Fruit fly (Drosophila melanogaster): ENCODE measurements around the gene CG32036.

The CG32036 gene

DNA sequence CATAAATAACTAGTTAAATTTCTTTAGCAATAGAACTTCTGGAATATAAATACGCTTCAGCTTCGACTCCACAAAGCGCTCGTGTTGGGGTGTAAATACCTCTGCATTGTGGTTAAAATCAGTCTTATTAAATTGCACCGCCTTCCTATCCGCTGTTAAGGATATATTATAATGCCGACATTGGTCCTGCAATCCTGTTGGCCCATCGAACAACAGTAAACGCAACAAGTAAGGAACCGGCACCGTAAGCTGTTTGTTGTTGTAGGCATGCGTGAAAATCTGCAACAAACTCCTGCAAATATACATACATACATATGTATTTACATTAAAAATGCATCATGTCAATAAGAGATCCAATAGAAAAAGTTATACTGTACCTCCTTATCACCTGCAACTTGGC, 32.6 kb downstream of the CG32036 start:
- TF ChIP-seq CG14711 (tag; optimal IDR thresholded peaks at IDR 0.05) (no peak), CG7101 (tag; optimal IDR thresholded peaks at IDR 0.05) (no peak), CG7045 (GFP tag; optimal IDR thresholded peaks at IDR 0.05) (no peak), tj (GFP tag; optimal IDR thresholded peaks at IDR 0.05) (no peak), Clk (GFP tag; optimal IDR thresholded peaks at IDR 0.05) (no peak), cic (GFP tag; optimal IDR thresholded peaks at IDR 0.05) (no peak), CG5204 (GFP tag; optimal IDR thresholded peaks at IDR 0.05) (no peak), cnc (optimal IDR thresholded peaks at IDR 0.05) (no peak), Crg-1 (GFP tag; optimal IDR thresholded peaks at IDR 0.05) (no peak), CG33017 (tag; optimal IDR thresholded peaks at IDR 0.05) (no peak), CG12768 (GFP tag; optimal IDR thresholded peaks at IDR 0.05) (no peak), Hr96 (GFP tag; optimal IDR thresholded peaks at IDR 0.05) (no peak), kay (GFP tag; ENCODE audit: borderline replicate concordance) (no peak), Mnt (GFP tag; optimal IDR thresholded peaks at IDR 0.05) (no peak), CG1620 (GFP tag; optimal IDR thresholded peaks at IDR 0.05) (no peak), ovo (GFP tag; optimal IDR thresholded peaks at IDR 0.05) (no peak), CG11617 (GFP tag; optimal IDR thresholded peaks at IDR 0.05) (no peak), pad (GFP tag; optimal IDR thresholded peaks at IDR 0.05) (no peak), bab1 (GFP tag; optimal IDR thresholded peaks at IDR 0.05) (no peak)

DNA sequence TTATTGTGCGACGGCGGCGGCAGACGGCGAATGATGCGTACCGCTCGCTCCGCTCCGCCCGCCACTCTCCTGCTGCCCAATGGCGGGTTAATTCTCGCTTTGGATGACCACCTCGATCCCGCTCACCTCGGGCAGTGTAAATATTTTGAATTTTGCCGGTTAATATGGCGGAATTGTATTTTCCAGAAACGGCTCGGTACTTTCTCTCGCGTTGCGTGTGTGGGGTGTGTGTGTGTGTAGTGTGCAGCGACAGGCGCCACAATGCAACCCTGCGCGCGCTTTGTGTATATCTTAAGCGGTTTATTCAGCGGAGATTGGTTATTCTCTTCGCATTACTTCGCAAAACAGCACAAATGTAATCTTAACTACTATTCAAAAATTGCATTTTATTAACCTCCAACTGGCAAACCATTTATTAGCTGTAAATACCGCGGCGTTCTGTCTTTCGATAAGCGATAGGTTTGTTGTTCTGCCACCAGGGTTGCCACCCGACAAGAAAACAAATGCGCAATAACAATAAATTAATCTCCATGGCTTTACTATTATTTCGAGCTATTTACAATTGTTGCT, 33.1 kb downstream of the CG32036 start, which contains the start of the genes phol and CG3552:
phol (minus strand) TSS at position 463 of the 570 bp plus-strand sequence.
CG3552 (plus strand) TSS at position 500 of the 570 bp plus-strand sequence.
- TF ChIP-seq Crg-1 (GFP tag; optimal IDR thresholded peaks at IDR 0.05) (no peak), toe (GFP tag; optimal IDR thresholded peaks at IDR 0.05) (peak; percentile 33), tj (GFP tag; optimal IDR thresholded peaks at IDR 0.05) (peak; percentile 26), CG7101 (tag; optimal IDR thresholded peaks at IDR 0.05) (no peak), CG11617 (GFP tag; optimal IDR thresholded peaks at IDR 0.05) (peak; percentile 56), CG33017 (tag; optimal IDR thresholded peaks at IDR 0.05) (no peak), Clk (GFP tag; optimal IDR thresholded peaks at IDR 0.05) (no peak), CG1620 (GFP tag; optimal IDR thresholded peaks at IDR 0.05) (no peak), pad (GFP tag; optimal IDR thresholded peaks at IDR 0.05) (peak; percentile 8), CG7045 (GFP tag; optimal IDR thresholded peaks at IDR 0.05) (no peak), Hr96 (GFP tag; optimal IDR thresholded peaks at IDR 0.05) (no peak), CG5204 (GFP tag; optimal IDR thresholded peaks at IDR 0.05) (no peak), CG14711 (tag; optimal IDR thresholded peaks at IDR 0.05) (peak; percentile 90), cnc (optimal IDR thresholded peaks at IDR 0.05) (no peak), Mnt (GFP tag; optimal IDR thresholded peaks at IDR 0.05) (peak; percentile 6), CG12768 (GFP tag; optimal IDR thresholded peaks at IDR 0.05) (no peak), ovo (GFP tag; optimal IDR thresholded peaks at IDR 0.05) (no peak), bab1 (GFP tag; optimal IDR thresholded peaks at IDR 0.05) (peak; percentile 0), kay (GFP tag; ENCODE audit: borderline replicate concordance) (no peak), cic (GFP tag; optimal IDR thresholded peaks at IDR 0.05) (no peak)

DNA sequence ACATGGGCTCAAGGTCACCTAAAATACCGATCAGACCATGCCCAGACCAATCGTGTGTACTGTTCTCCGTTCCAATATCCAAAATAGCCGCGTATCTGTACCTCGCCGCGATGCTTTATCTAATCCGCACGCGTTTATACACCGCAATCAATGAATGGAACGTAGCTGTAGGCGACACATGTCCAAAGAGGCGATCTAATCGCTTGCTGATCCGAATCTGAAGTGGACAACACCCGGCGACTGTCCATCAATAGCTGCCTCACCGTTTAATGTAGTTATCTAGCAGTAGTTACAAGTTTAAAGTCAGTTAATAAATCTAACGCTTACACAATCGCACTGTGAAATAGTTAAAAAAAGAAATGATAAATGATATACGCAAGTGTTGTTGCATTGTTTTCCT, 36.6 kb downstream of the CG32036 start:
- TF ChIP-seq CG12768 (GFP tag; optimal IDR thresholded peaks at IDR 0.05), result peak; percentile 9
- TF ChIP-seq Mnt (GFP tag; optimal IDR thresholded peaks at IDR 0.05), result no peak
- TF ChIP-seq CG5204 (GFP tag; optimal IDR thresholded peaks at IDR 0.05), result no peak
- no peak for TF ChIP-seq CG14711 (tag; optimal IDR thresholded peaks at IDR 0.05)
- TF ChIP-seq cic (GFP tag; optimal IDR thresholded peaks at IDR 0.05), result peak; percentile 92

DNA sequence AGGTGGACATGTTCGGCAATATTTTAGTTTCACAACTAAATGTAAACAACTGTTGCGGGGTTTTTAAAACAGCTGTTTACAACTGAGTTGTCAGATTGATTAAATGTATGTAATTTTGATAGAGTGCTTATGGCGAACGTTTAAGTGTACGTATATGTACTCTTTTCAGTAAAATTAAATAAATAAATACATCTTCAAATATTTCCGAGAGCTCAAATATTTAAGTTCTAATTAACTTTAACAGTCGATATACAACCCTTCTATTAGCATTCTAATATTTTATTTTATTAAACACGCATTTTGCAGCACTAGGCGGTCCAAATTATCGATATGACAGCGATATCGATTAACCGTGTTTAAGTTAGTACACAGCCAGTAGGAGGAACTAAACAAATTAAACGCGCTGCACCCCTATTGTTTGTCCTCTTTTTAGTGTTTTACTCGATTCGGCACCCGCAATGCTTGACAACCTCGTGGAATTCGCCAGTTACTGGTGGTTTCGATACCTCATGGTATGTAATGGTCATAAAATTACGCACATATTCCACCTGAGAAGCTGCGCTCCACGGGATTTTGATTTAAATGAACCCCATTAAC, 37.4 kb downstream of the CG32036 start, which contains the start of the genes CG3448 and ghi:
CG3448 (minus strand) TSS at position 51 of the 597 bp plus-strand sequence.
ghi (plus strand) TSS at position 355 of the 597 bp plus-strand sequence.
- TF ChIP-seq CG11617 (GFP tag; optimal IDR thresholded peaks at IDR 0.05), result peak; percentile 71
- TF ChIP-seq CG33017 (tag; optimal IDR thresholded peaks at IDR 0.05), result peak; percentile 68
- peak; percentile 44 for TF ChIP-seq Crg-1 (GFP tag; optimal IDR thresholded peaks at IDR 0.05)
- peak; percentile 77 for TF ChIP-seq Mnt (GFP tag; optimal IDR thresholded peaks at IDR 0.05)
- peak; percentile 72 for TF ChIP-seq CG1620 (GFP tag; optimal IDR thresholded peaks at IDR 0.05)
- TF ChIP-seq tj (GFP tag; optimal IDR thresholded peaks at IDR 0.05), result peak; percentile 12
- TF ChIP-seq pad (GFP tag; optimal IDR thresholded peaks at IDR 0.05), result peak; percentile 69
- TF ChIP-seq CG12768 (GFP tag; optimal IDR thresholded peaks at IDR 0.05), result peak; percentile 87
- peak; percentile 84 for TF ChIP-seq toe (GFP tag; optimal IDR thresholded peaks at IDR 0.05)
- no peak for TF ChIP-seq ovo (GFP tag; optimal IDR thresholded peaks at IDR 0.05)
- TF ChIP-seq Hr96 (GFP tag; optimal IDR thresholded peaks at IDR 0.05), result no peak
- peak; percentile 99 for TF ChIP-seq CG14711 (tag; optimal IDR thresholded peaks at IDR 0.05)
- TF ChIP-seq CG7101 (tag; optimal IDR thresholded peaks at IDR 0.05), result peak; percentile 86
- peak; percentile 75 for TF ChIP-seq CG7045 (GFP tag; optimal IDR thresholded peaks at IDR 0.05)
- no peak for TF ChIP-seq cnc (optimal IDR thresholded peaks at IDR 0.05)
- TF ChIP-seq bab1 (GFP tag; optimal IDR thresholded peaks at IDR 0.05), result peak; percentile 84
- TF ChIP-seq cic (GFP tag; optimal IDR thresholded peaks at IDR 0.05), result peak; percentile 63
- TF ChIP-seq Clk (GFP tag; optimal IDR thresholded peaks at IDR 0.05), result peak; percentile 32
- no peak for TF ChIP-seq kay (GFP tag; ENCODE audit: borderline replicate concordance)
- no peak for TF ChIP-seq CG5204 (GFP tag; optimal IDR thresholded peaks at IDR 0.05)

DNA sequence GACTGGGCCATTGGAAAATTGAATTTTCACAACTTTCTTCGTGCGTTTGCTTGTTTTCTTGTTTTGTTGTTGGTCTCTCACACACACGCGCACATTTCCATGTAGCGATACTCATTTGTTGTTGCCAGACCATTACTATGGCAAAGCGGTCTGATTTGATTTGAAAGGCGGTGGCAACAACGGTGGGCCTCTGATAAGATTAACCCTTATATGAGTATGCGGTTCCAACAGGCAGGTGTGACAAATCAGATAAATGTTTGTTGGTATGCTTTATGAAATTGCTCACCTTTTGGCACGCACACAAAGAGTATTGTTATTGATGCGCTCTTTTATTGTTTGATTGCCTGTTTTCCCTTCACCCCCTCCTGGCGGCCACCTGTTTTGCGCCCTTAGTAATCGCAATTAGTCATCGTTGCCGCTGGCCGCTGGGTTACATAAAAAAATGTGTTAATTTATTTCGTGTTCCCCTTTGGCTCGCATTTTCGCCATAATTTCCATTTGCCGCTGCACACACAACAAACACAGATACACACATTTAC, 41.7 kb downstream of the CG32036 start:
- TF ChIP-seq CG33017 (tag; optimal IDR thresholded peaks at IDR 0.05) (peak; percentile 55), tj (GFP tag; optimal IDR thresholded peaks at IDR 0.05) (peak; percentile 55), kay (GFP tag; ENCODE audit: borderline replicate concordance) (peak; percentile 99), CG14711 (tag; optimal IDR thresholded peaks at IDR 0.05) (peak; percentile 84), CG12768 (GFP tag; optimal IDR thresholded peaks at IDR 0.05) (no peak), cic (GFP tag; optimal IDR thresholded peaks at IDR 0.05) (peak; percentile 59), Mnt (GFP tag; optimal IDR thresholded peaks at IDR 0.05) (peak; percentile 12), CG11617 (GFP tag; optimal IDR thresholded peaks at IDR 0.05) (no peak)

Measured in whole organism, adult.